Fruit fly (Drosophila melanogaster) whole organism, pupa: ENCODE measurements around the gene Drsl4.
A peak's percentile ranks its signal among the peaks of the same experiment; 100 is the strongest.

Source experiments
- CG10348 ChIP-seq: fragments of 200-800 bp; sonication (Bioruptor generic); IDR thresholded peaks from 2 replicates; pipeline ENCODE4 v1.3.6; 2022; ENCODE audit warnings: missing biosample characterization, missing genetic modification characterization
- CG12605 ChIP-seq: fragments of 200-800 bp; sonication (Bioruptor generic); IDR thresholded peaks from 2 replicates; pipeline ENCODE4 v1.3.6; 2022; ENCODE audit warnings: missing biosample characterization, missing genetic modification characterization
- CG17806 ChIP-seq: fragments of 200-800 bp; sonication (Bioruptor generic); optimal IDR thresholded peaks from 2 replicates; lab custom pipeline; 2018; ENCODE audit warnings: missing biosample characterization, mild to moderate bottlenecking, missing genetic modification characterization, moderate library complexity
- CG34367 ChIP-seq: fragments of 200-800 bp; sonication (Bioruptor generic); optimal IDR thresholded peaks from 2 replicates; lab custom pipeline; 2018; ENCODE audit warnings: missing biosample characterization, mild to moderate bottlenecking, missing genetic modification characterization
- CG4496 ChIP-seq: fragments of 200-800 bp; sonication (Bioruptor generic); IDR thresholded peaks from 3 replicates; pipeline ENCODE4 v1.3.6; 2022; ENCODE audit warnings: missing biosample characterization, missing genetic modification characterization
- CG8301 ChIP-seq: fragments of 200-800 bp; sonication (Bioruptor generic); optimal IDR thresholded peaks from 2 replicates; lab custom pipeline; 2018; ENCODE audit warnings: missing biosample characterization, mild to moderate bottlenecking, missing genetic modification characterization
- D1 ChIP-seq: fragments of 200-800 bp; sonication (Bioruptor generic); optimal IDR thresholded peaks from 2 replicates; lab custom pipeline; 2018; ENCODE audit warnings: missing biosample characterization, mild to moderate bottlenecking, missing genetic modification characterization, moderate library complexity
- EcR ChIP-seq: fragments of 200-800 bp; sonication (Bioruptor generic); optimal IDR thresholded peaks from 3 replicates; lab custom pipeline; 2019; ENCODE audit warnings: missing biosample characterization, missing genetic modification characterization, mild to moderate bottlenecking, moderate library complexity, missing genetic modification reagents
- Pif1B ChIP-seq: fragments of 200-800 bp; sonication (Bioruptor generic); optimal IDR thresholded peaks from 3 replicates; lab custom pipeline; 2016; ENCODE audit warnings: missing biosample characterization, missing genetic modification characterization
- fd96Ca ChIP-seq: fragments of 200-800 bp; sonication (Bioruptor generic); IDR thresholded peaks from 3 replicates; pipeline ENCODE4 v1.3.6; 2022; ENCODE audit warnings: missing biosample characterization, missing genetic modification characterization
- gl ChIP-seq: fragments of 200-800 bp; sonication (Bioruptor generic); optimal IDR thresholded peaks from 2 replicates; lab custom pipeline; 2018; ENCODE audit warnings: missing biosample characterization, mild to moderate bottlenecking, missing genetic modification characterization
- rn ChIP-seq: fragments of 200-800 bp; sonication (Bioruptor generic); IDR thresholded peaks from 2 replicates; pipeline ENCODE4 v1.3.6; 2022; ENCODE audit warnings: missing biosample characterization, missing genetic modification characterization

- no peak for TF ChIP-seq D1 (tag; lab: Kevin White, UChicago)
- peak; percentile 48 for TF ChIP-seq CG8301
- no peak for TF ChIP-seq rn (GFP tag; lab: Robert Waterston, UW)
- TF ChIP-seq CG17806: peak; percentile 61
- TF ChIP-seq CG4496 (GFP tag; lab: Robert Waterston, UW): no peak
- TF ChIP-seq EcR (GFP tag; lab: Kevin White, UChicago): peak; percentile 22
- TF ChIP-seq Pif1B (GFP tag; lab: Kevin White, UChicago): peak; percentile 51
- peak; percentile 6 for TF ChIP-seq gl (tag; lab: Kevin White, UChicago)
- TF ChIP-seq CG34367 (tag; lab: Kevin White, UChicago): peak; percentile 61
- TF ChIP-seq CG12605 (GFP tag; lab: Robert Waterston, UW): no peak
- TF ChIP-seq CG10348 (GFP tag; lab: Robert Waterston, UW): no peak
- TF ChIP-seq fd96Ca (GFP tag; lab: Robert Waterston, UW): no peak
Measured at dm6 chr3L:3342307-3342940, 27.0 kb downstream of the Drsl4 start.
